Worm (Caenorhabditis elegans) whole organism, early embryonic: ENCODE results near the gene tsp-17.

Source experiments
- B0310.2 ChIP-seq: sonication (generic microtip); optimal IDR thresholded peaks from 2 replicates; lab custom pipeline; 2016; ENCODE audit warnings: mild to moderate bottlenecking, missing genetic modification characterization, missing compliant biosample characterization
- F13C5.2 ChIP-seq: sonication (generic microtip); optimal IDR thresholded peaks from 2 replicates; lab custom pipeline; 2017; ENCODE audit warnings: mild to moderate bottlenecking, missing genetic modification characterization, inconsistent platforms, missing compliant biosample characterization
- aly-1 ChIP-seq: sonication (generic microtip); optimal IDR thresholded peaks from 2 replicates; lab custom pipeline; 2016; ENCODE audit warnings: missing genetic modification characterization, missing compliant biosample characterization
- ama-1 ChIP-seq: fragments of 150-350 bp; optimal IDR thresholded peaks from 2 replicates; lab custom pipeline; 2014
- ceh-13 ChIP-seq: fragments of 200-800 bp; sonication (Bioruptor generic); optimal IDR thresholded peaks from 2 replicates; lab custom pipeline; 2018; ENCODE audit warnings: mild to moderate bottlenecking, missing genetic modification characterization, missing compliant biosample characterization
- ceh-36 ChIP-seq: sonication (generic microtip); optimal IDR thresholded peaks from 2 replicates; lab custom pipeline; 2016; ENCODE audit warnings: missing genetic modification characterization, inconsistent platforms, missing compliant biosample characterization
- ets-7 ChIP-seq: sonication (generic microtip); optimal IDR thresholded peaks from 2 replicates; lab custom pipeline; 2016; ENCODE audit warnings: missing genotype, missing genetic modification characterization, missing compliant biosample characterization
- flt-1 ChIP-seq: fragments of 200-800 bp; sonication (Bioruptor generic); IDR thresholded peaks from 2 replicates; pipeline ENCODE4 v1.3.6; 2022; ENCODE audit warnings: missing genetic modification characterization, missing compliant biosample characterization
- hmbx-1 ChIP-seq: sonication (generic microtip); optimal IDR thresholded peaks from 2 replicates; lab custom pipeline; 2016; ENCODE audit warnings: mild to moderate bottlenecking, missing genetic modification characterization, missing compliant biosample characterization
- hmg-4 ChIP-seq: fragments of 200-800 bp; sonication (Bioruptor generic); optimal IDR thresholded peaks from 2 replicates; lab custom pipeline; 2018; ENCODE audit warnings: mild to moderate bottlenecking, missing genetic modification characterization, missing compliant biosample characterization
- hnd-1 ChIP-seq: sonication (generic microtip); optimal IDR thresholded peaks from 2 replicates; lab custom pipeline; 2016; ENCODE audit warnings: missing genetic modification characterization, missing compliant biosample characterization
- pes-1 ChIP-seq: fragments of 200-800 bp; sonication (Bioruptor generic); IDR thresholded peaks from 2 replicates; pipeline ENCODE4 v1.3.6; 2022; ENCODE audit warnings: missing genetic modification reagents, missing genetic modification characterization, missing compliant biosample characterization
- scrt-1 ChIP-seq: fragments of 200-800 bp; sonication (Bioruptor generic); IDR thresholded peaks from 2 replicates; pipeline ENCODE4 v1.3.6; 2022; ENCODE audit warnings: missing genetic modification characterization, missing compliant biosample characterization
- sea-1 ChIP-seq: fragments of 200-800 bp; sonication (Bioruptor generic); conservative IDR thresholded peaks from 2 replicates; pipeline ENCODE4 v1.3.6; 2022; ENCODE audit warnings: missing genetic modification characterization, missing compliant biosample characterization
- tbx-11 ChIP-seq: fragments of 200-800 bp; sonication (Bioruptor generic); IDR thresholded peaks from 2 replicates; pipeline ENCODE4 v1.3.6; 2022; ENCODE audit warnings: missing genetic modification characterization, missing compliant biosample characterization
- tbx-37 ChIP-seq: fragments of 200-800 bp; sonication (Bioruptor generic); conservative IDR thresholded peaks from 2 replicates; pipeline ENCODE4 v1.3.6; 2022; ENCODE audit warnings: missing genetic modification reagents, missing genetic modification characterization, missing compliant biosample characterization
- tra-4 ChIP-seq: sonication (generic microtip); optimal IDR thresholded peaks from 2 replicates; lab custom pipeline; 2017; ENCODE audit warnings: missing genetic modification characterization, missing compliant biosample characterization

Gene tsp-17

DNA sequence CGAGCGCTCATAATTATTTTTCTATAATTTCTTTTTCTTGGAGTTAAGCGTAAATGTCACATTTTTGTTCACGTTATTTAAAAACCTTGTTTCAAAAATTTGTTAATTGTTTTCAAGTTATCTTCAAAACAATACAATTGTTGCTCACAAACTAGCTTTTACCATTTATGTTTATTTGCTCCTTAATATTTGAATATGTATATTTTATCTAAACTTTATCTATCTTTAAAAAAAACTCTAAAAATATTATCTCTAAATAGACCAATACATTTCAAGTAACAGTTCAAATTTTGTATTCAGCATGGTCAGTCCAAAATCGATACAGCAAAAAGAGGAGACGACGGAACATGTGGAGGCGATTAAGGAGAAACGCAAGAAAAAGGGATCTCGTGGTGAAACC, 25.0 kb upstream of the tsp-17 start, which contains the start of gene R11G1.7:
Gene R11G1.7 (plus strand): TSS at position 301 of the 400 bp plus-strand sequence.
- no peak for TF ChIP-seq flt-1 (GFP tag; lab: Robert Waterston, UW)
- TF ChIP-seq B0310.2, result no peak
- TF ChIP-seq hmbx-1 (tag; lab: Kevin White, UChicago), result no peak
- TF ChIP-seq sea-1 (GFP tag; lab: Robert Waterston, UW), result no peak
- TF ChIP-seq tra-4 (tag; lab: Kevin White, UChicago), result no peak
- TF ChIP-seq hnd-1 (tag; lab: Kevin White, UChicago), result no peak
- no peak for TF ChIP-seq hmg-4 (GFP tag; lab: Kevin White, UChicago)
- TF ChIP-seq ama-1, result no peak
- no peak for TF ChIP-seq tbx-37 (GFP tag; lab: Robert Waterston, UW)
- no peak for TF ChIP-seq aly-1 (tag; lab: Kevin White, UChicago)
- TF ChIP-seq ceh-36 (tag; lab: Kevin White, UChicago), result no peak
- no peak for TF ChIP-seq ets-7 (tag; lab: Kevin White, UChicago)
- TF ChIP-seq scrt-1 (GFP tag; lab: Robert Waterston, UW), result no peak
- TF ChIP-seq tbx-11, result no peak
- no peak for TF ChIP-seq F13C5.2 (tag; lab: Kevin White, UChicago)
- TF ChIP-seq pes-1 (GFP tag; lab: Robert Waterston, UW), result no peak
- TF ChIP-seq ceh-13 (GFP tag; lab: Kevin White, UChicago), result no peak

DNA sequence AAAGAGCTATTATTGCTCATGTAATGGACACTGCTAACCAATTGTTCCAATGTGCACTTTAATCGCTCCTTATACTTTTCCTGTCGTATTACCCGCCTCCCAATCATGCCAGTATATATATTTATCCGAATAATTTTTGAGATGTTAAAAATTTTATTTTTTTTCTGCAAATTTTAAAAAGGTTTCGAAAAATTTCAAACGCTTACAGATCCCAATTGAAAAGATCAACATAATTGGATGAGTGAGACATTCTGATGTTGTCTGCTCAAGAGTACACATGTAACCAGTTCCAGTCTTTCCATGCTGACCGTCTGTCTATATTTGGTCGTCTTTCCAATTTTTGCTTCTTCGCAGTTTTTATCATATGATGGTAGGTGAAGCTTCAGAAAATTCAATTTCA, 21.8 kb upstream of the tsp-17 start, which contains the start of gene R11G1.1:
Gene R11G1.1 (plus strand): TSS at position 301 of the 400 bp plus-strand sequence.
- TF ChIP-seq ceh-13 (GFP tag; lab: Kevin White, UChicago), result no peak
- no peak for TF ChIP-seq tra-4 (tag; lab: Kevin White, UChicago)
- TF ChIP-seq B0310.2, result no peak
- TF ChIP-seq ceh-36 (tag; lab: Kevin White, UChicago), result no peak
- TF ChIP-seq tbx-37 (GFP tag; lab: Robert Waterston, UW), result no peak
- no peak for TF ChIP-seq ama-1
- TF ChIP-seq scrt-1 (GFP tag; lab: Robert Waterston, UW), result no peak
- TF ChIP-seq ets-7 (tag; lab: Kevin White, UChicago), result no peak
- no peak for TF ChIP-seq hmg-4 (GFP tag; lab: Kevin White, UChicago)
- TF ChIP-seq flt-1 (GFP tag; lab: Robert Waterston, UW), result no peak
- TF ChIP-seq F13C5.2 (tag; lab: Kevin White, UChicago), result no peak
- TF ChIP-seq hmbx-1 (tag; lab: Kevin White, UChicago), result no peak
- TF ChIP-seq aly-1 (tag; lab: Kevin White, UChicago), result no peak
- no peak for TF ChIP-seq hnd-1 (tag; lab: Kevin White, UChicago)
- TF ChIP-seq sea-1 (GFP tag; lab: Robert Waterston, UW), result no peak
- no peak for TF ChIP-seq tbx-11
- no peak for TF ChIP-seq pes-1 (GFP tag; lab: Robert Waterston, UW)

DNA sequence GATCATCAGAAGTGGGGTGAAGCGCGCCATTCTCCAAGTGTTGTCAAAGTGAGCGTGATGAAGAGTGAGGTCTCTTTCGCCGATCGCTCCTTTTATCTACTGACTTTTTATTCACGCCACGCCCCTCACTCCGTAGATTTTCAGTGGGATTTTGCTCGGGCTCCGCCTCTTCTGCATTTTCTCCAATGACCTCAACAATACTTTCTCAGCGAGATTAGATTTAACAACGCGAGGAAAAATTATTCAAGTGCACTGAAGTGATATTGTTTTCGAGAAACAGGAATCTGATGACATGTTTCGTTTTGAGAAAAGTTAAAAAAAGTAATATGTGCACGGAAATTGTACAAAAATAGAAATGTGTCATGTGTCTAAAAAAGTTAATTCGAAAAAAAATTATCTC, 12.1 kb upstream of the tsp-17 start, which contains the start of gene snet-1:
Gene snet-1 (minus strand): TSS at position 101 of the 400 bp plus-strand sequence.
- TF ChIP-seq ets-7 (tag; lab: Kevin White, UChicago), result no peak
- TF ChIP-seq F13C5.2 (tag; lab: Kevin White, UChicago), result no peak
- no peak for TF ChIP-seq flt-1 (GFP tag; lab: Robert Waterston, UW)
- TF ChIP-seq tra-4 (tag; lab: Kevin White, UChicago), result no peak
- no peak for TF ChIP-seq scrt-1 (GFP tag; lab: Robert Waterston, UW)
- no peak for TF ChIP-seq tbx-11
- no peak for TF ChIP-seq aly-1 (tag; lab: Kevin White, UChicago)
- TF ChIP-seq hnd-1 (tag; lab: Kevin White, UChicago), result no peak
- no peak for TF ChIP-seq B0310.2
- TF ChIP-seq ceh-36 (tag; lab: Kevin White, UChicago), result no peak
- TF ChIP-seq pes-1 (GFP tag; lab: Robert Waterston, UW), result no peak
- no peak for TF ChIP-seq ceh-13 (GFP tag; lab: Kevin White, UChicago)
- TF ChIP-seq ama-1, result no peak
- TF ChIP-seq tbx-37 (GFP tag; lab: Robert Waterston, UW), result no peak
- TF ChIP-seq sea-1 (GFP tag; lab: Robert Waterston, UW), result no peak
- no peak for TF ChIP-seq hmg-4 (GFP tag; lab: Kevin White, UChicago)
- no peak for TF ChIP-seq hmbx-1 (tag; lab: Kevin White, UChicago)

DNA sequence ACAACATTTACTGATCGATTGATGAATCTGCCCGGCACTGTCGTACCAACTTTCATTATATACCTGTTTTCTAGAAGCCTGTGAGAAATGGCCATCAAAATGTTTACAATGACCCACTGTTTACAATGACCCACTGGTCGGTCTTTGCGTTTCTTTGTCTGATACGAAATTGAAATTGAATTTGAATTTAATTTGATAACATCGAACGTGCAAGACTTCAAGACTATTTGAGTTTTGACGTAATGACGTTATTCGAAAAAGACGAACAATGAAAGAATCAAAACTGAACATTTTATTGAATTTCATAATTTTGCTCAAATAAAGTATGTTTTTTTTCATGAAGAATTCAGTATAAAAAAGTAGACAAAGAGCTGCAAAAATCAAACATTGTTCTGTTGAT, 9.0 kb upstream of the tsp-17 start, which contains the start of gene C02F12.5:
Gene C02F12.5 (minus strand): TSS at position 101 of the 400 bp plus-strand sequence.
- TF ChIP-seq flt-1 (GFP tag; lab: Robert Waterston, UW) (no peak), ets-7 (tag; lab: Kevin White, UChicago) (no peak), hmg-4 (GFP tag; lab: Kevin White, UChicago) (no peak), ceh-13 (GFP tag; lab: Kevin White, UChicago) (no peak), F13C5.2 (tag; lab: Kevin White, UChicago) (no peak), hnd-1 (tag; lab: Kevin White, UChicago) (no peak), pes-1 (GFP tag; lab: Robert Waterston, UW) (no peak), tra-4 (tag; lab: Kevin White, UChicago) (no peak), B0310.2 (no peak), aly-1 (tag; lab: Kevin White, UChicago) (no peak), sea-1 (GFP tag; lab: Robert Waterston, UW) (no peak), hmbx-1 (tag; lab: Kevin White, UChicago) (no peak), ama-1 (no peak), tbx-37 (GFP tag; lab: Robert Waterston, UW) (no peak), scrt-1 (GFP tag; lab: Robert Waterston, UW) (no peak)

DNA sequence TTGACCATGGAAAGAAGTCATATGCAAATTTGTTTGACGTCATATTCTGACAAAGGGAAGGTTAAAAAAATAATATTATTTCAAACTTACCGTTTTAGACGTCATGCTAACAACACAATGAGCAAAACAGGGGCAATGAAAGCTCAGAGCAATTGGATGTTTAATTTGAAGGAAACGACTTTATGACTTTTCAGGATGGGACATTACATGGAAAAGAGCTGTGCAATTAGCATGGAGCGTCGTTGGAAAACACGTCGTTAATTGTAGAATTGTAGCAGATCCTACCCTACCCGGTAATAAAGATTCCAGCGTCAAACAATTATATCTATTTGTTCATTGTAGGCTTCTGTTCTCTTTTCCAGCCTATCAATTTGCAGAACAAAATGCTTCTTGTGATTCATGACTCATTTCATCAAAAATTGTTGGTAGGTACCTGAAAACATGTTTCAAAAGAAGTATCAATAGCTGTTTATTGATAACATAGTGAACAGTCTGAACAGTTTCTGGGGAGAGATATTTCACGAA, 7.3 kb upstream of the tsp-17 start, which contains the start of gene ceh-63:
Gene ceh-63 (minus strand): TSS at position 475 of the 525 bp plus-strand sequence.
- TF ChIP-seq ceh-13 (GFP tag; lab: Kevin White, UChicago) (no peak), ceh-36 (tag; lab: Kevin White, UChicago) (no peak), hmbx-1 (tag; lab: Kevin White, UChicago) (no peak), tbx-11 (no peak), sea-1 (GFP tag; lab: Robert Waterston, UW) (no peak), hnd-1 (tag; lab: Kevin White, UChicago) (no peak), B0310.2 (no peak), aly-1 (tag; lab: Kevin White, UChicago) (no peak), pes-1 (GFP tag; lab: Robert Waterston, UW) (no peak), tra-4 (tag; lab: Kevin White, UChicago) (no peak), F13C5.2 (tag; lab: Kevin White, UChicago) (no peak), tbx-37 (GFP tag; lab: Robert Waterston, UW) (no peak)
